Worm (Caenorhabditis elegans): ENCODE data around the gene W09H1.1.

ce11 chrII:13184129-13184528 lies 2.8 kb upstream of the W09H1.1 start, which contains the start of gene W09H1.3:
- TF ChIP-seq dao-5 (tag; optimal IDR thresholded peaks at IDR 0.05) (no peak), him-1 (tag; optimal IDR thresholded peaks at IDR 0.05) (no peak), W03F9.2 (tag; optimal IDR thresholded peaks at IDR 0.05) (no peak)
